Worm (Caenorhabditis elegans) whole organism, early embryonic: Measurements from ENCODE around the gene smvt-1.

Experiments used
- aly-1 ChIP-seq: sonication (generic microtip); optimal IDR thresholded peaks from 2 replicates; lab custom pipeline; 2016; ENCODE audit warnings: missing genetic modification characterization, missing compliant biosample characterization
- ama-1 ChIP-seq: fragments of 150-350 bp; optimal IDR thresholded peaks from 2 replicates; lab custom pipeline; 2014
- flt-1 ChIP-seq: fragments of 200-800 bp; sonication (Bioruptor generic); IDR thresholded peaks from 2 replicates; pipeline ENCODE4 v1.3.6; 2022; ENCODE audit warnings: missing genetic modification characterization, missing compliant biosample characterization
- tbx-11 ChIP-seq: fragments of 200-800 bp; sonication (Bioruptor generic); IDR thresholded peaks from 2 replicates; pipeline ENCODE4 v1.3.6; 2022; ENCODE audit warnings: missing genetic modification characterization, missing compliant biosample characterization

ce11 chrX:2515224-2515623 is 33.6 kb downstream of the smvt-1 start, which contains the start of gene syg-1:
- no peak for TF ChIP-seq aly-1 (tag; lab: Kevin White, UChicago)
- no peak for TF ChIP-seq flt-1 (GFP tag; lab: Robert Waterston, UW)
- no peak for TF ChIP-seq ama-1
- no peak for TF ChIP-seq tbx-11 (GFP tag; lab: Robert Waterston, UW)
